Fruit fly (Drosophila melanogaster) whole organism, embryonic: ENCODE data around the gene Coq7.

Experiments used
- Bdp1 ChIP-seq: fragments of 200-800 bp; sonication (Bioruptor generic); optimal IDR thresholded peaks from 3 replicates; lab custom pipeline; 2016; ENCODE audit warnings: missing biosample characterization, missing genetic modification characterization
- CG10462 ChIP-seq: fragments of 200-800 bp; sonication (Bioruptor generic); optimal IDR thresholded peaks from 2 replicates; lab custom pipeline; 2016; ENCODE audit warnings: missing biosample characterization, missing genetic modification characterization
- CG11456 ChIP-seq: fragments of 200-800 bp; sonication (Bioruptor generic); IDR thresholded peaks from 3 replicates; pipeline ENCODE4 v1.3.6; 2022; ENCODE audit warnings: missing biosample characterization, missing genetic modification characterization
- CG11695 ChIP-seq: fragments of 200-800 bp; sonication (Bioruptor generic); IDR thresholded peaks from 3 replicates; pipeline ENCODE4 v1.3.6; 2022; ENCODE audit warnings: missing biosample characterization, missing genetic modification characterization
- CG12769 ChIP-seq: fragments of 200-800 bp; sonication (Bioruptor generic); optimal IDR thresholded peaks from 2 replicates; lab custom pipeline; 2019; ENCODE audit warnings: missing biosample characterization, mild to moderate bottlenecking, missing genetic modification characterization, moderate library complexity
- CG14014 ChIP-seq: fragments of 200-800 bp; sonication (Bioruptor generic); IDR thresholded peaks from 2 replicates; pipeline ENCODE4 v1.3.6; 2022; ENCODE audit warnings: missing biosample characterization, missing genetic modification characterization
- CG15269 ChIP-seq: fragments of 200-800 bp; sonication (Bioruptor generic); optimal IDR thresholded peaks from 2 replicates; lab custom pipeline; 2018; ENCODE audit warnings: missing biosample characterization, mild to moderate bottlenecking, missing genetic modification characterization, moderate library complexity
- CG1647 ChIP-seq: fragments of 200-800 bp; sonication (Bioruptor generic); optimal IDR thresholded peaks from 3 replicates; lab custom pipeline; 2016; ENCODE audit warnings: missing biosample characterization, missing genetic modification characterization
- CG17385 ChIP-seq: fragments of 200-800 bp; sonication (Bioruptor generic); optimal IDR thresholded peaks from 3 replicates; lab custom pipeline; 2018; ENCODE audit warnings: missing biosample characterization, mild to moderate bottlenecking, missing genetic modification characterization
- CG17829 ChIP-seq: fragments of 200-800 bp; optimal IDR thresholded peaks from 2 replicates; lab custom pipeline; 2019; ENCODE audit warnings: missing biosample characterization, mild to moderate bottlenecking, missing genetic modification characterization, moderate library complexity
- CG18599 ChIP-seq: fragments of 200-800 bp; sonication (Bioruptor generic); optimal IDR thresholded peaks from 3 replicates; lab custom pipeline; 2017; ENCODE audit warnings: missing biosample characterization, missing genetic modification characterization, mild to moderate bottlenecking, moderate library complexity, missing genetic modification reagents
- CG30020 ChIP-seq: fragments of 200-800 bp; optimal IDR thresholded peaks from 2 replicates; lab custom pipeline; 2019; ENCODE audit warnings: missing biosample characterization, mild to moderate bottlenecking, missing genetic modification characterization, moderate library complexity
- CG3281 ChIP-seq: fragments of 200-800 bp; sonication (Bioruptor generic); optimal IDR thresholded peaks from 3 replicates; lab custom pipeline; 2017; ENCODE audit warnings: missing biosample characterization, mild to moderate bottlenecking, missing genetic modification characterization
- CG3847 ChIP-seq: fragments of 200-800 bp; sonication (Bioruptor generic); IDR thresholded peaks from 2 replicates; pipeline ENCODE4 v1.3.6; 2022; ENCODE audit warnings: missing biosample characterization, missing genetic modification characterization
- CG4707 ChIP-seq: fragments of 200-800 bp; sonication (Bioruptor generic); optimal IDR thresholded peaks from 2 replicates; lab custom pipeline; 2018; ENCODE audit warnings: missing biosample characterization, mild to moderate bottlenecking, missing genetic modification characterization, moderate library complexity
- CG5953 ChIP-seq: fragments of 200-800 bp; sonication (Bioruptor generic); IDR thresholded peaks from 2 replicates; pipeline ENCODE4 v1.3.6; 2022; ENCODE audit warnings: missing biosample characterization, missing genetic modification characterization
- CG7839 ChIP-seq: fragments of 200-800 bp; sonication (Bioruptor generic); optimal IDR thresholded peaks from 3 replicates; lab custom pipeline; 2018; ENCODE audit warnings: missing biosample characterization, mild to moderate bottlenecking, missing genetic modification characterization, moderate library complexity
- CG7963 ChIP-seq: fragments of 200-800 bp; sonication (Bioruptor generic); IDR thresholded peaks from 3 replicates; pipeline ENCODE4 v1.3.6; 2022; ENCODE audit warnings: missing biosample characterization, missing genetic modification characterization; ENCODE audit not compliant: partially characterized antibody
- CG8290 ChIP-seq, 3 experiments: fragments of 200-800 bp; sonication (Bioruptor generic); optimal IDR thresholded peaks; 2 replicates each; lab custom pipeline; 2016 to 2019; ENCODE audit warnings: missing biosample characterization in 3 of 3, missing genetic modification characterization in 3 of 3, mild to moderate bottlenecking in 2 of 3, moderate library complexity in 1 of 3
- CG9727 ChIP-seq: fragments of 200-800 bp; sonication (Bioruptor generic); optimal IDR thresholded peaks from 3 replicates; lab custom pipeline; 2017; ENCODE audit warnings: missing biosample characterization, mild to moderate bottlenecking, missing genetic modification characterization
- D19B ChIP-seq: fragments of 200-800 bp; sonication (Bioruptor generic); optimal IDR thresholded peaks from 2 replicates; lab custom pipeline; 2017; ENCODE audit warnings: missing biosample characterization, mild to moderate bottlenecking, missing genetic modification characterization
- Dbx ChIP-seq: fragments of 200-800 bp; sonication (Bioruptor generic); IDR thresholded peaks from 3 replicates; pipeline ENCODE4 v1.3.6; 2022; ENCODE audit warnings: missing biosample characterization, missing genetic modification characterization
- Doc2 ChIP-seq: fragments of 200-800 bp; sonication (Bioruptor generic); IDR thresholded peaks from 2 replicates; pipeline ENCODE4 v1.3.6; 2022; ENCODE audit warnings: missing biosample characterization, missing genetic modification characterization
- GATAe ChIP-seq: fragments of 200-800 bp; sonication (Bioruptor generic); conservative IDR thresholded peaks from 2 replicates; pipeline ENCODE4 v1.3.6; 2022; ENCODE audit warnings: missing biosample characterization, missing genetic modification characterization
- Hmr ChIP-seq: fragments of 200-800 bp; sonication (Bioruptor generic); optimal IDR thresholded peaks from 3 replicates; lab custom pipeline; 2017; ENCODE audit warnings: mild to moderate bottlenecking, missing biosample characterization, missing genetic modification reagents, missing genetic modification characterization
- MESR4 ChIP-seq: fragments of 200-800 bp; sonication (Bioruptor generic); optimal IDR thresholded peaks from 2 replicates; lab custom pipeline; 2018; ENCODE audit warnings: missing biosample characterization, mild to moderate bottlenecking, missing genetic modification characterization, moderate library complexity
- Ravus ChIP-seq: fragments of 200-800 bp; sonication (Bioruptor generic); IDR thresholded peaks from 2 replicates; pipeline ENCODE4 v1.3.6; 2022; ENCODE audit warnings: missing biosample characterization, missing genetic modification characterization
- Ssrp ChIP-seq: fragments of 200-800 bp; sonication (Bioruptor generic); optimal IDR thresholded peaks from 2 replicates; lab custom pipeline; 2018; ENCODE audit warnings: missing biosample characterization, mild to moderate bottlenecking, missing genetic modification characterization, moderate library complexity
- TFAM ChIP-seq: fragments of 200-800 bp; sonication (Bioruptor generic); optimal IDR thresholded peaks from 2 replicates; lab custom pipeline; 2017; ENCODE audit warnings: missing biosample characterization, missing genetic modification characterization, inconsistent platforms
- ap ChIP-seq: fragments of 200-800 bp; sonication (Bioruptor generic); IDR thresholded peaks from 2 replicates; pipeline ENCODE4 v1.3.6; 2022; ENCODE audit warnings: missing biosample characterization, missing genetic modification characterization
- ash1 ChIP-seq: fragments of 200-800 bp; sonication (Bioruptor generic); optimal IDR thresholded peaks from 2 replicates; lab custom pipeline; 2018; ENCODE audit warnings: missing biosample characterization, mild to moderate bottlenecking, missing genetic modification characterization
- btn ChIP-seq: fragments of 200-800 bp; sonication (Bioruptor generic); optimal IDR thresholded peaks from 2 replicates; lab custom pipeline; 2016; ENCODE audit warnings: missing biosample characterization, missing genetic modification characterization
- crol ChIP-seq: fragments of 200-800 bp; sonication (Bioruptor generic); IDR thresholded peaks from 2 replicates; pipeline ENCODE4 v1.3.6; 2022; ENCODE audit warnings: missing biosample characterization, missing genetic modification characterization
- danr ChIP-seq: fragments of 200-800 bp; sonication (Bioruptor generic); IDR thresholded peaks from 2 replicates; pipeline ENCODE4 v1.3.6; 2022; ENCODE audit warnings: missing biosample characterization, missing genetic modification characterization
- dm ChIP-seq: fragments of 200-800 bp; sonication (Bioruptor generic); optimal IDR thresholded peaks from 3 replicates; lab custom pipeline; 2016; ENCODE audit warnings: missing biosample characterization, missing genetic modification characterization
- dmrt99B ChIP-seq: fragments of 200-800 bp; sonication (Bioruptor generic); optimal IDR thresholded peaks from 2 replicates; lab custom pipeline; 2018; ENCODE audit warnings: missing biosample characterization, mild to moderate bottlenecking, missing genetic modification characterization, moderate library complexity
- dysf ChIP-seq: fragments of 200-800 bp; sonication (Bioruptor generic); IDR thresholded peaks from 3 replicates; pipeline ENCODE4 v1.3.6; 2022; ENCODE audit warnings: missing biosample characterization, missing genetic modification characterization
- eyg ChIP-seq: fragments of 200-800 bp; sonication (Bioruptor generic); optimal IDR thresholded peaks from 3 replicates; lab custom pipeline; 2016; ENCODE audit warnings: missing biosample characterization, missing genetic modification characterization
- hkb ChIP-seq, 2 experiments: fragments of 200-800 bp in 1 of 2; fragments of >200 bp in 1 of 2; sonication (Bioruptor generic) in 1 of 2; IDR thresholded peaks in 1 of 2; optimal IDR thresholded peaks in 1 of 2; 2 replicates each; pipeline versions ENCODE4 v1.3.6 to Lab custom; 2017 to 2022; ENCODE audit warnings: missing biosample characterization in 1 of 2, missing genetic modification characterization in 1 of 2
- knrl ChIP-seq: fragments of 200-800 bp; sonication (Bioruptor generic); IDR thresholded peaks from 3 replicates; pipeline ENCODE4 v1.3.6; 2022; ENCODE audit warnings: missing biosample characterization, missing genetic modification characterization; ENCODE audit not compliant: partially characterized antibody
- lmd ChIP-seq: fragments of 200-800 bp; sonication (Bioruptor generic); IDR thresholded peaks from 2 replicates; pipeline ENCODE4 v1.3.6; 2022; ENCODE audit warnings: missing biosample characterization, missing genetic modification characterization
- nau ChIP-seq: fragments of 200-800 bp; sonication (Bioruptor generic); optimal IDR thresholded peaks from 3 replicates; lab custom pipeline; 2017; ENCODE audit warnings: missing biosample characterization, mild to moderate bottlenecking, missing genetic modification characterization, missing genetic modification reagents
- nmo ChIP-seq: fragments of 200-800 bp; sonication (Bioruptor generic); optimal IDR thresholded peaks from 2 replicates; lab custom pipeline; 2018; ENCODE audit warnings: missing biosample characterization, mild to moderate bottlenecking, missing genetic modification characterization, moderate library complexity
- pb ChIP-seq: fragments of 200-800 bp; sonication (Bioruptor generic); optimal IDR thresholded peaks from 3 replicates; lab custom pipeline; 2016; ENCODE audit warnings: missing biosample characterization, missing genetic modification characterization
- pfk ChIP-seq: fragments of 200-800 bp; sonication (Bioruptor generic); optimal IDR thresholded peaks from 2 replicates; lab custom pipeline; 2018; ENCODE audit warnings: missing biosample characterization, mild to moderate bottlenecking, missing genetic modification characterization, moderate library complexity
- ro ChIP-seq: fragments of 200-800 bp; sonication (Bioruptor generic); IDR thresholded peaks from 2 replicates; pipeline ENCODE4 v1.3.6; 2022; ENCODE audit warnings: missing biosample characterization, missing genetic modification characterization
- run ChIP-seq: fragments of 200-800 bp; sonication (Bioruptor generic); optimal IDR thresholded peaks from 3 replicates; lab custom pipeline; 2018; ENCODE audit warnings: missing biosample characterization, mild to moderate bottlenecking, missing genetic modification characterization
- sisA ChIP-seq: fragments of 200-800 bp; sonication (Bioruptor generic); IDR thresholded peaks from 2 replicates; pipeline ENCODE4 v1.3.6; 2022; ENCODE audit warnings: missing biosample characterization, missing genetic modification characterization
- slbo ChIP-seq: fragments of 200-800 bp; sonication (Bioruptor generic); IDR thresholded peaks from 2 replicates; pipeline ENCODE4 v1.3.6; 2022; ENCODE audit warnings: missing biosample characterization, missing genetic modification characterization
- sr ChIP-seq: fragments of 200-800 bp; sonication (Bioruptor generic); IDR thresholded peaks from 3 replicates; pipeline ENCODE4 v1.3.6; 2022; ENCODE audit warnings: missing biosample characterization, missing genetic modification characterization
- ssp ChIP-seq: fragments of 200-800 bp; sonication (Bioruptor generic); IDR thresholded peaks from 2 replicates; pipeline ENCODE4 v1.3.6; 2022; ENCODE audit warnings: missing biosample characterization, missing genetic modification characterization

The Coq7 gene

DNA sequence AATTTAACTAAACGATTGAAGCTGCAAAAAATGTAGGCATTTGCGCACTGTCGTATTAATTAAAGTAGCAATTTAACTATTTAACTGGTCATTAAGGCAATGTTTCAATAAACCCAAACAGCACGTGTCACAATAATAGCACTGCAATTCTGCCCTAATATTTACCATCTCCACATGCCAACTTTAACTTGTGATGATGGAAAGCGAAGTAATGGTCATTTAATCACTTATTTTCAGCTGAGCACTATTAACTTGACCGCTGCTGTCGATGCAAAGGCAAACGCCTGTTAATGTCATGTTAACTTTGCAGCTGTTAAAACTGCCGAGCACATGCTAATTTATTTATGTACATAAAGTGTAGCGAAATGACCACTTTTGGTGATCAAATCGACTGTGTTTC, 23.2 kb downstream of the Coq7 start (continued):
- TF ChIP-seq pfk (no peak), slbo (peak; percentile 93), CG4707 (GFP tag; lab: Kevin White, UChicago) (peak; percentile 48), CG5953 (GFP tag; lab: Robert Waterston, UW) (peak; percentile 90), D19B (peak; percentile 72), CG3281 (GFP tag; lab: Kevin White, UChicago) (peak; percentile 83), danr (peak; percentile 66), Hmr (GFP tag; lab: Kevin White, UChicago) (peak; percentile 81), CG14014 (peak; percentile 87), CG17829 (tag; lab: Kevin White, UChicago) (peak; percentile 61), CG10462 (GFP tag; lab: Kevin White, UChicago) (peak; percentile 60), btn (peak; percentile 51), crol (GFP tag; lab: Robert Waterston, UW) (0 out of 2 replicates have a peak, but pooled peaks have one; percentile 32), ro (GFP tag; lab: Robert Waterston, UW) (peak; percentile 68), CG17385 (peak; percentile 80), CG11456 (GFP tag; lab: Robert Waterston, UW) (peak; percentile 92), CG12769 (peak; percentile 93), GATAe (GFP tag; lab: Robert Waterston, UW) (no peak), Doc2 (GFP tag; lab: Robert Waterston, UW) (0 out of 2 replicates have a peak, but pooled peaks have one; percentile 41), Ravus (GFP tag; lab: Robert Waterston, UW) (peak; percentile 63), nau (GFP tag; lab: Kevin White, UChicago) (peak; percentile 67), Bdp1 (peak; percentile 55), dm (GFP tag; lab: Kevin White, UChicago) (peak; percentile 79), CG15269 (tag; lab: Kevin White, UChicago) (peak; percentile 91), CG30020 (tag; lab: Kevin White, UChicago) (no peak), eyg (GFP tag; lab: Kevin White, UChicago) (peak; percentile 67), run (peak; percentile 53), pb (GFP tag; lab: Kevin White, UChicago) (peak; percentile 73), TFAM (GFP tag; lab: Kevin White, UChicago) (no peak)

DNA sequence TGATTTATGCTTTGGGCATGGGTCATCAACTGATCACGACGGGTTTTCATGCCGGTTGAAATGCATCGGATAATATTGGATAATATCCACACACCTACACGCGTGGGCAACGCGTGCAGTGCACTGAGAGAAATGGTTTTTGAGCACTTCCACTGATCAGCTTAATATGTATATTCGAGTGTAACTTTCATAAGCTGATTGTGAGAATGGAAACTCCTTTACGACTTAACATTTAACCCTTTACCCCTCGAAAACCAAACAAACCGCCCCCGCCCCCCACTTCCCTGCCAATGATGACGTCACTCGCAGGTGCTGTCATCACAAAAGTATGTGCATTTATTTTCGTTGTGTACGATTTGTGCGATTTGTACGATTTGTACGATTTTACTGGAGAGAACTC, 23.8 kb downstream of the Coq7 start:
- peak; percentile 4 for TF ChIP-seq CG7839 (tag; lab: Kevin White, UChicago)
- no peak for TF ChIP-seq MESR4 (GFP tag; lab: Kevin White, UChicago)
- no peak for TF ChIP-seq CG9727 (GFP tag; lab: Kevin White, UChicago)
- TF ChIP-seq knrl (GFP tag; lab: Robert Waterston, UW), result no peak
- TF ChIP-seq Ssrp (tag; lab: Kevin White, UChicago), result peak; percentile 42
- no peak for TF ChIP-seq Dbx (GFP tag; lab: Robert Waterston, UW)
- TF ChIP-seq ash1 (GFP tag; lab: Kevin White, UChicago), result no peak
- TF ChIP-seq dmrt99B, result peak; percentile 49
- TF ChIP-seq CG1647 (GFP tag; lab: Kevin White, UChicago), result no peak
- TF ChIP-seq CG8290 (GFP tag; optimal IDR thresholded peaks at IDR 0.05; lab: Kevin White, UChicago), result no peak
- TF ChIP-seq CG8290 (tag; optimal IDR thresholded peaks at IDR 0.05; lab: Kevin White, UChicago), result peak in 1 of 2 experiments; percentile 2
- TF ChIP-seq ap (GFP tag; lab: Robert Waterston, UW), result 0 out of 2 replicates have a peak, but pooled peaks have one; percentile 17
- 0 out of 2 replicates have a peak, but pooled peaks have one; percentile 12 for TF ChIP-seq ssp (GFP tag; lab: Robert Waterston, UW)
- TF ChIP-seq CG3847 (GFP tag; lab: Robert Waterston, UW), result 0 out of 2 replicates have a peak, but pooled peaks have one; percentile 29
- peak; percentile 79 for TF ChIP-seq sr (GFP tag; lab: Robert Waterston, UW)
- peak; percentile 54 for TF ChIP-seq lmd (GFP tag; lab: Robert Waterston, UW)
- peak; percentile 31; the same call in 1 of the 2 replicates for TF ChIP-seq sisA (GFP tag; lab: Robert Waterston, UW)
- no peak for TF ChIP-seq CG18599
- peak; percentile 2 for TF ChIP-seq nmo (GFP tag; lab: Kevin White, UChicago)
- no peak for TF ChIP-seq hkb (optimal IDR thresholded peaks at IDR 0.05; lab: Kevin White, UChicago)
- TF ChIP-seq hkb (GFP tag; IDR thresholded peaks at IDR 0.05; lab: Robert Waterston, UW), result peak; percentile 50; the same call in 1 of the 2 replicates
- no peak for TF ChIP-seq CG11695 (GFP tag; lab: Robert Waterston, UW)
- TF ChIP-seq TFAM (GFP tag; lab: Kevin White, UChicago), result no peak
- 0 out of 3 replicates have a peak, but pooled peaks have one; percentile 18 for TF ChIP-seq dysf (GFP tag; lab: Robert Waterston, UW)
- TF ChIP-seq CG7963, result no peak
